Fruit fly (Drosophila melanogaster) whole organism, adult: ENCODE results near the gene CG43407.

Experiments
- CG11617 ChIP-seq: fragments of 200-800 bp; sonication (Bioruptor generic); optimal IDR thresholded peaks from 2 replicates; lab custom pipeline; 2017; ENCODE audit warnings: mild to moderate bottlenecking, missing biosample characterization, missing genetic modification reagents, missing genetic modification characterization
- CG12768 ChIP-seq: fragments of 200-800 bp; sonication (Bioruptor generic); optimal IDR thresholded peaks from 2 replicates; lab custom pipeline; 2017; ENCODE audit warnings: missing biosample characterization, missing genetic modification characterization, mild to moderate bottlenecking, moderate library complexity, missing genetic modification reagents
- CG14711 ChIP-seq: fragments of 200-800 bp; sonication (Bioruptor generic); optimal IDR thresholded peaks from 2 replicates; lab custom pipeline; 2018; ENCODE audit warnings: missing biosample characterization, mild to moderate bottlenecking, missing genetic modification characterization, moderate library complexity
- CG1620 ChIP-seq: fragments of 200-800 bp; sonication (Bioruptor generic); optimal IDR thresholded peaks from 2 replicates; lab custom pipeline; 2016; ENCODE audit warnings: missing biosample characterization, missing genetic modification characterization
- CG33017 ChIP-seq: fragments of 200-800 bp; sonication (Bioruptor generic); optimal IDR thresholded peaks from 2 replicates; lab custom pipeline; 2018; ENCODE audit warnings: missing biosample characterization, mild to moderate bottlenecking, missing genetic modification characterization, moderate library complexity
- CG5204 ChIP-seq: fragments of 200-800 bp; sonication (Bioruptor generic); optimal IDR thresholded peaks from 2 replicates; lab custom pipeline; 2016; ENCODE audit warnings: missing biosample characterization, missing genetic modification characterization
- CG7045 ChIP-seq: fragments of 200-800 bp; sonication (Bioruptor generic); optimal IDR thresholded peaks from 2 replicates; lab custom pipeline; 2017; ENCODE audit warnings: missing biosample characterization, mild to moderate bottlenecking, missing genetic modification characterization
- CG7101 ChIP-seq: fragments of 200-800 bp; sonication (Bioruptor generic); optimal IDR thresholded peaks from 2 replicates; lab custom pipeline; 2018; ENCODE audit warnings: missing biosample characterization, mild to moderate bottlenecking, missing genetic modification characterization, moderate library complexity
- Clk ChIP-seq: fragments of 200-800 bp; sonication (Bioruptor generic); optimal IDR thresholded peaks from 2 replicates; lab custom pipeline; 2017; ENCODE audit warnings: missing biosample characterization, missing genetic modification characterization
- Crg-1 ChIP-seq: fragments of 200-800 bp; sonication (Bioruptor generic); optimal IDR thresholded peaks from 2 replicates; lab custom pipeline; 2016; ENCODE audit warnings: missing biosample characterization, missing genetic modification characterization
- Hr96 ChIP-seq: fragments of 200-800 bp; sonication (Bioruptor generic); optimal IDR thresholded peaks from 2 replicates; lab custom pipeline; 2016; ENCODE audit warnings: missing biosample characterization, missing genetic modification characterization
- Mnt ChIP-seq: fragments of 200-800 bp; sonication (Bioruptor generic); optimal IDR thresholded peaks from 2 replicates; lab custom pipeline; 2016; ENCODE audit warnings: missing biosample characterization, mild to moderate bottlenecking, missing genetic modification characterization
- bab1 ChIP-seq: fragments of 200-800 bp; sonication (Bioruptor generic); optimal IDR thresholded peaks from 3 replicates; lab custom pipeline; 2019; ENCODE audit warnings: missing biosample characterization, mild to moderate bottlenecking, missing genetic modification characterization, moderate library complexity
- cic ChIP-seq: fragments of 200-800 bp; sonication (Bioruptor generic); optimal IDR thresholded peaks from 2 replicates; lab custom pipeline; 2017; ENCODE audit warnings: missing biosample characterization, mild to moderate bottlenecking, missing genetic modification characterization, moderate library complexity
- cnc ChIP-seq, 2 experiments: fragments of >200 bp; optimal IDR thresholded peaks; 2 replicates each; lab custom pipeline; 2017
- kay ChIP-seq: fragments of 200-800 bp; sonication (Bioruptor generic); peaks from one replicate; lab custom pipeline; 2016; ENCODE audit warnings: missing biosample characterization, missing genetic modification characterization, borderline replicate concordance
- ovo ChIP-seq: fragments of 200-800 bp; sonication (Bioruptor generic); optimal IDR thresholded peaks from 2 replicates; lab custom pipeline; 2016; ENCODE audit warnings: missing biosample characterization, missing genetic modification characterization
- pad ChIP-seq: fragments of 200-800 bp; sonication (Bioruptor generic); optimal IDR thresholded peaks from 3 replicates; lab custom pipeline; 2017; ENCODE audit warnings: missing biosample characterization, missing genetic modification characterization, mild to moderate bottlenecking, moderate library complexity, missing genetic modification reagents
- tj ChIP-seq: fragments of 200-800 bp; sonication (Bioruptor generic); optimal IDR thresholded peaks from 3 replicates; lab custom pipeline; 2017; ENCODE audit warnings: missing biosample characterization, mild to moderate bottlenecking, missing genetic modification characterization, moderate library complexity
- toe ChIP-seq: fragments of 200-800 bp; sonication (Bioruptor generic); optimal IDR thresholded peaks from 2 replicates; lab custom pipeline; 2016; ENCODE audit warnings: missing biosample characterization, missing genetic modification characterization

CG43407 gene

dm6 chr3L:19074673-19075402, 21.6 kb upstream of the CG43407 start:
- TF ChIP-seq kay (GFP tag; lab: Kevin White, UChicago) (no peak), CG7045 (GFP tag; lab: Kevin White, UChicago) (no peak), cnc (optimal IDR thresholded peaks at IDR 0.05; lab: Kevin White, UChicago) (no peak), CG7101 (tag; lab: Kevin White, UChicago) (no peak), toe (GFP tag; lab: Kevin White, UChicago) (no peak)

DNA sequence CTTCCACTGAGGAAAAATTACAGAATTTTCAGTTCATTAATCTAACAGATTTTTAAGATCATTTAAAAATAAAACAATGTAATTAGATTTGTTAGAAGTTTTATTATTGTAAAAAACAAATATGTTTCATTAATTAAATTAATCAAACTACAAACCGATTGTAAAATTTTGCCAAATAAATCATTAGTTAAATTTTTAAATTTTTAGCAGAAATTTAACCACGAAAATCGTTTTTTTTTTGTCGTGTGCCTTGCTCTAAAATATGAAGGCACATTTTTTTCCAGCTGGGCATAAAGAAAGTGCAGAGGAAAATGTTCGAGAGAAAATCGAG, 20.7 kb upstream of the CG43407 start:
- TF ChIP-seq cnc (optimal IDR thresholded peaks at IDR 0.05; lab: Kevin White, UChicago): no peak
- no peak for TF ChIP-seq Hr96 (GFP tag; lab: Kevin White, UChicago)
- TF ChIP-seq kay (GFP tag; lab: Kevin White, UChicago): peak; percentile 20
- TF ChIP-seq toe (GFP tag; lab: Kevin White, UChicago): no peak
- no peak for TF ChIP-seq CG12768 (GFP tag; lab: Kevin White, UChicago)

dm6 chr3L:19073029-19073908, 20.1 kb upstream of the CG43407 start:
- TF ChIP-seq bab1 (GFP tag; lab: Kevin White, UChicago) (no peak), CG7101 (tag; lab: Kevin White, UChicago) (no peak), kay (GFP tag; lab: Kevin White, UChicago) (no peak), cic (peak; percentile 75), CG12768 (GFP tag; lab: Kevin White, UChicago) (peak; percentile 31), Crg-1 (GFP tag; lab: Kevin White, UChicago) (no peak), CG14711 (no peak), Mnt (peak; percentile 32)

- TF ChIP-seq ovo (GFP tag; lab: Kevin White, UChicago): peak; percentile 76
- no peak for TF ChIP-seq Mnt
- peak; percentile 23 for TF ChIP-seq toe (GFP tag; lab: Kevin White, UChicago)
- TF ChIP-seq CG12768 (GFP tag; lab: Kevin White, UChicago): peak; percentile 86
- no peak for TF ChIP-seq Hr96 (GFP tag; lab: Kevin White, UChicago)
- no peak for TF ChIP-seq CG1620 (GFP tag; lab: Kevin White, UChicago)
- TF ChIP-seq cnc (optimal IDR thresholded peaks at IDR 0.05; lab: Kevin White, UChicago): no peak
- peak; percentile 52 for TF ChIP-seq CG11617 (GFP tag; lab: Kevin White, UChicago)
- no peak for TF ChIP-seq CG5204 (GFP tag; lab: Kevin White, UChicago)
- TF ChIP-seq Crg-1 (GFP tag; lab: Kevin White, UChicago): peak; percentile 24
- peak; percentile 10 for TF ChIP-seq Clk (GFP tag; lab: Kevin White, UChicago)
- TF ChIP-seq CG14711: peak; percentile 31
- TF ChIP-seq CG7101 (tag; lab: Kevin White, UChicago): peak; percentile 27
- TF ChIP-seq CG7045 (GFP tag; lab: Kevin White, UChicago): peak; percentile 71
- TF ChIP-seq pad (GFP tag; lab: Kevin White, UChicago): peak; percentile 16
- peak; percentile 39 for TF ChIP-seq bab1 (GFP tag; lab: Kevin White, UChicago)
- TF ChIP-seq CG33017 (tag; lab: Kevin White, UChicago): peak; percentile 77
- TF ChIP-seq tj (GFP tag; lab: Kevin White, UChicago): peak; percentile 24
- peak; percentile 100 for TF ChIP-seq cic
- peak; percentile 93 for TF ChIP-seq kay (GFP tag; lab: Kevin White, UChicago)
Measured at dm6 chr3L:19072177-19072603, 19.0 kb upstream of the CG43407 start.

DNA sequence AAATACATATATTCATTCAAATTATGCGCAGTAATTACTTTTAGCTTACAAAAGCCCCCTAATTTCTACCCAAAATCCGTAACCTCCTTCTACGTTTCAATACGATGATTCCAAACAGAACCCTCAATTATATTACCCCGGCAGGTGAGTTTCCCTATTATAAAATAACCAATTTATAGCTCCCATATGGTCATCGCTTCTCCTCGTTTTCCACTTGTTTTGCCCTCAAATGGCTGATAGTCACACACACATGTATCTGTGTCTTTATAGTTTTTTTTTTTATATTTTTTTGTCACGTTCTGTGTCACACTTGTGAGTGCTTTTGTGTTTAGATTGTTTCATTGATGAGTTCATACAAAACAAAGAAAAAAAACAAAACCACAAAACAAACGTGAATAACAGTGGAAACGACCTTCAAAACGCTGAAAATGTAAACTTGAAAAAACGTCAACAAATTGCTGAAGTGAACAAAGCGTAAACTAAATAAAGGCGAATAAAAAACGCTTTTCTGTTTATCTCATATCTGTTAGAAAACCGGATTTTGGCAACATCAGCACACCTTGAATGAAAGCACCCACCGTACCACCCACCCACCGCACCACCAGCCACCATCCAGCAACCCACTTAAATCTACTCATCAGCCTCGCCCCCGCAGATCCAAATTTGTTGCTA, 18.1 kb upstream of the CG43407 start:
- TF ChIP-seq CG14711: no peak
- TF ChIP-seq kay (GFP tag; lab: Kevin White, UChicago): peak; percentile 95
- peak; percentile 14 for TF ChIP-seq CG12768 (GFP tag; lab: Kevin White, UChicago)
- no peak for TF ChIP-seq CG11617 (GFP tag; lab: Kevin White, UChicago)
- no peak for TF ChIP-seq Crg-1 (GFP tag; lab: Kevin White, UChicago)
- peak; percentile 14 for TF ChIP-seq ovo (GFP tag; lab: Kevin White, UChicago)
- no peak for TF ChIP-seq toe (GFP tag; lab: Kevin White, UChicago)
- no peak for TF ChIP-seq Clk (GFP tag; lab: Kevin White, UChicago)
- no peak for TF ChIP-seq cnc (optimal IDR thresholded peaks at IDR 0.05; lab: Kevin White, UChicago)
- TF ChIP-seq Hr96 (GFP tag; lab: Kevin White, UChicago): no peak
- no peak for TF ChIP-seq bab1 (GFP tag; lab: Kevin White, UChicago)
- TF ChIP-seq CG33017 (tag; lab: Kevin White, UChicago): no peak
- TF ChIP-seq CG1620 (GFP tag; lab: Kevin White, UChicago): no peak
- TF ChIP-seq pad (GFP tag; lab: Kevin White, UChicago): no peak
- TF ChIP-seq CG7045 (GFP tag; lab: Kevin White, UChicago): peak; percentile 32
- TF ChIP-seq CG5204 (GFP tag; lab: Kevin White, UChicago): no peak
- TF ChIP-seq cic: peak; percentile 88
- TF ChIP-seq tj (GFP tag; lab: Kevin White, UChicago): no peak
- peak; percentile 20 for TF ChIP-seq Mnt
- peak; percentile 1 for TF ChIP-seq CG7101 (tag; lab: Kevin White, UChicago)
